Worm (Caenorhabditis elegans) whole organism, L4 larva: ENCODE measurements around the gene C08F11.13.

Experiments used
- aly-2 ChIP-seq: sonication (generic microtip); optimal IDR thresholded peaks from 2 replicates; lab custom pipeline; 2018; ENCODE audit warnings: missing biosample characterization, missing genetic modification characterization
- ceh-20 ChIP-seq: fragments of 200-800 bp; sonication (Bioruptor generic); IDR thresholded peaks from 2 replicates; pipeline ENCODE4 v1.3.6; 2022; ENCODE audit warnings: missing genetic modification reagents, missing genetic modification characterization, missing compliant biosample characterization
- pqm-1 ChIP-seq: sonication (generic microtip); optimal IDR thresholded peaks from 2 replicates; lab custom pipeline; 2017; ENCODE audit warnings: missing biosample characterization, missing genetic modification characterization

DNA sequence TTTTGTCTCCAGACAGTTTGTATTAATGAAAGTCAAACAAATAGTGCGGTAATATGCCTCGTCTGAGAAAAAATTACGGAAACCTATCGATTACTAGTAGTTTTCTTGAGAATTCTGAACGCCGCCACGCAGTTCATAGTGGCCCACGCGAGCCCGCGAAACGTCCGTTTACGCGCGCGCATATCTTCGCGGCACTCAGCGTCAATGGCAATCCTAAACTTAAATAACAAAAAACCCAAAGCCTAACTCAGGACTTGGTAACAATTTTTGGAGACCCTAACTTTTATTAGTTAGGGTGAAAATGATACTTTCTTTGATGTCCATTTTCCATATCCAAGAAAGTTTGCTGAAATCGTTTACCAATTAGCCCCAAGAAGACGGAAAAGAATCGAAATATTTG, 8.3 kb downstream of the C08F11.13 start:
- TF ChIP-seq ceh-20 (GFP tag; lab: Robert Waterston, UW) = no peak
- no peak for TF ChIP-seq aly-2 (tag; lab: Kevin White, UChicago)
- TF ChIP-seq pqm-1 (tag; lab: Kevin White, UChicago) = no peak
